Worm (Caenorhabditis elegans) whole organism, early embryonic: ENCODE results near the gene C46F2.1.

ENCODE experiments used
- B0310.2 ChIP-seq: sonication (generic microtip); optimal IDR thresholded peaks from 2 replicates; lab custom pipeline; 2016; ENCODE audit warnings: mild to moderate bottlenecking, missing genetic modification characterization, missing compliant biosample characterization
- F13C5.2 ChIP-seq: sonication (generic microtip); optimal IDR thresholded peaks from 2 replicates; lab custom pipeline; 2017; ENCODE audit warnings: mild to moderate bottlenecking, missing genetic modification characterization, inconsistent platforms, missing compliant biosample characterization
- aly-1 ChIP-seq: sonication (generic microtip); optimal IDR thresholded peaks from 2 replicates; lab custom pipeline; 2016; ENCODE audit warnings: missing genetic modification characterization, missing compliant biosample characterization
- ama-1 ChIP-seq: fragments of 150-350 bp; optimal IDR thresholded peaks from 2 replicates; lab custom pipeline; 2014
- ceh-13 ChIP-seq: fragments of 200-800 bp; sonication (Bioruptor generic); optimal IDR thresholded peaks from 2 replicates; lab custom pipeline; 2018; ENCODE audit warnings: mild to moderate bottlenecking, missing genetic modification characterization, missing compliant biosample characterization
- ets-7 ChIP-seq: sonication (generic microtip); optimal IDR thresholded peaks from 2 replicates; lab custom pipeline; 2016; ENCODE audit warnings: missing genotype, missing genetic modification characterization, missing compliant biosample characterization
- flt-1 ChIP-seq: fragments of 200-800 bp; sonication (Bioruptor generic); IDR thresholded peaks from 2 replicates; pipeline ENCODE4 v1.3.6; 2022; ENCODE audit warnings: missing genetic modification characterization, missing compliant biosample characterization
- hmbx-1 ChIP-seq: sonication (generic microtip); optimal IDR thresholded peaks from 2 replicates; lab custom pipeline; 2016; ENCODE audit warnings: mild to moderate bottlenecking, missing genetic modification characterization, missing compliant biosample characterization
- hmg-4 ChIP-seq: fragments of 200-800 bp; sonication (Bioruptor generic); optimal IDR thresholded peaks from 2 replicates; lab custom pipeline; 2018; ENCODE audit warnings: mild to moderate bottlenecking, missing genetic modification characterization, missing compliant biosample characterization
- pes-1 ChIP-seq: fragments of 200-800 bp; sonication (Bioruptor generic); IDR thresholded peaks from 2 replicates; pipeline ENCODE4 v1.3.6; 2022; ENCODE audit warnings: missing genetic modification reagents, missing genetic modification characterization, missing compliant biosample characterization
- scrt-1 ChIP-seq: fragments of 200-800 bp; sonication (Bioruptor generic); IDR thresholded peaks from 2 replicates; pipeline ENCODE4 v1.3.6; 2022; ENCODE audit warnings: missing genetic modification characterization, missing compliant biosample characterization
- sea-1 ChIP-seq: fragments of 200-800 bp; sonication (Bioruptor generic); conservative IDR thresholded peaks from 2 replicates; pipeline ENCODE4 v1.3.6; 2022; ENCODE audit warnings: missing genetic modification characterization, missing compliant biosample characterization
- tbx-11 ChIP-seq: fragments of 200-800 bp; sonication (Bioruptor generic); IDR thresholded peaks from 2 replicates; pipeline ENCODE4 v1.3.6; 2022; ENCODE audit warnings: missing genetic modification characterization, missing compliant biosample characterization

DNA sequence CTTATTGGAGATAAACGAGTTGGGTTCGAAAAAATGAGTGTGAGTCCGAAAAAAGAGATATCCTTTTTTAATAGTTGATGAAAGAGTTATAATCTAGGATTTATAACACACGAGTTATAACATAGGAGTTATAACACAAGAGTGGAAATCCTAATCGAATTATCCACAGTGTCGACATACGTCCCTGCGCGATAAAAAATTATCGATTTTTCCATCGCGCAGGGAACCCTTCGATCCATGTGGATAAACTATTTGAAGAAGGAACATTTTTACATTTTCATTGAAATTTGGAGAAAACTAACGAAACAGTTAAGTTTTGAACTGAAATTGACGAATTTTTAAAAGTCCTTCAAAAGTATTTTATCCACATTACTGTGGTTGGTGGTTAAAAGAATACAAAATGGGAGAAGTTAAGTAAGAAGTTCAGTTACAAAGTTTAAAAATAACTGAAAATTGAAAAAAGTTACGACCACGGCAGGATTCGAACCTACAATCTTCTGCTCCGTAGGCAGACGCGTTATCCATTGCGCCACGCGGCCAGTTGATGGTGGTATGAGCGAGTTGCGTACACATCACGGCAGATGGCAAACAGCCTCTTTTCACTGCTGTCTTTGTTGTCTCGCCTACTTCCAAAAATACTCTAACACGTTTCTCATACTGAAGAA is 41.5 kb upstream of the C46F2.1 start:
- TF ChIP-seq pes-1 (GFP tag; lab: Robert Waterston, UW) (peak; percentile 82), hmbx-1 (tag; lab: Kevin White, UChicago) (no peak), ama-1 (lab: Kevin White, UChicago) (no peak), ets-7 (tag; lab: Kevin White, UChicago) (no peak), aly-1 (tag; lab: Kevin White, UChicago) (peak; percentile 84), flt-1 (GFP tag; lab: Robert Waterston, UW) (peak; percentile 79), ceh-13 (GFP tag; lab: Kevin White, UChicago) (peak; percentile 48), scrt-1 (peak; percentile 54; the same call in 1 of the 2 replicates), hmg-4 (GFP tag; lab: Kevin White, UChicago) (peak; percentile 78), B0310.2 (tag; lab: Kevin White, UChicago) (peak; percentile 40), sea-1 (GFP tag; lab: Robert Waterston, UW) (peak; percentile 73), F13C5.2 (tag; lab: Kevin White, UChicago) (peak; percentile 81), tbx-11 (GFP tag; lab: Robert Waterston, UW) (peak; percentile 67)
